Fruit fly (Drosophila melanogaster): ENCODE results near the gene ergic53.
A peak's percentile ranks its signal among the peaks of the same experiment; 100 is the strongest.

The ergic53 gene

DNA sequence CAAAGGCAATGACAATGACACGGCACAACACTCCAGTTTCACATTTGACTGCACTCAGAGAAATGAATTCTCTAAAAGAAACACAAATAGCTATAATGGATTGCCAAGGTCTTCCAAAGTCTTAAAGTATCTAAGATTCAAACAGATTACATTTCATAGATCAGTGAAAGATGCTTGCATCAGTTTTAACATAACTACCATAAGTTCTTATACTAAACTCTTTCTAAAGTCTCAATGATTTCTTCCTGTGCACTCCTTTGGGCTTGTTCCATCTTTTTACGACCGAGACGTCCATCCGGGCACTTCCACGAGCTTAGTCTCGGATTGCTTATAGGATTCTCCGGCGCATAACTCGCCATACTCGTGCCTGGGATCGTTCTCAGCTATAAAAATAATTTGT lies 7.4 kb downstream of the ergic53 start (continued):
- no peak for TF ChIP-seq HLHmδ (GFP tag; optimal IDR thresholded peaks at IDR 0.05)
- peak in 1 of 2 experiments; percentile 13 for TF ChIP-seq chif (GFP tag; optimal IDR thresholded peaks at IDR 0.05)
- TF ChIP-seq fd64A (GFP tag; optimal IDR thresholded peaks at IDR 0.05) = no peak
- TF ChIP-seq MTF-1 (GFP tag; optimal IDR thresholded peaks at IDR 0.05; ENCODE audit: borderline replicate concordance) = no peak
- TF ChIP-seq Ssrp (tag; optimal IDR thresholded peaks at IDR 0.05) = peak; percentile 10
- TF ChIP-seq Med (GFP tag) = peak; percentile 72
- TF ChIP-seq D19A (tag; optimal IDR thresholded peaks at IDR 0.05) = peak; percentile 6
- TF ChIP-seq PHDP (tag; optimal IDR thresholded peaks at IDR 0.05) = peak; percentile 11
- TF ChIP-seq CG17361 (GFP tag; IDR thresholded peaks at IDR 0.05) = no peak
- no peak for TF ChIP-seq Myb (GFP tag; optimal IDR thresholded peaks at IDR 0.05)
- no peak for TF ChIP-seq CG3065 (GFP tag; optimal IDR thresholded peaks at IDR 0.05)
- TF ChIP-seq slbo (GFP tag; IDR thresholded peaks at IDR 0.05) = no peak
- no peak for TF ChIP-seq CG33213 (GFP tag; optimal IDR thresholded peaks at IDR 0.05)
- TF ChIP-seq Atf-2 (GFP tag; optimal IDR thresholded peaks at IDR 0.05) = no peak
- no peak for TF ChIP-seq hb (GFP tag; IDR thresholded peaks at IDR 0.05; ENCODE audit: partially characterized antibody)
- TF ChIP-seq Oaz (GFP tag; IDR thresholded peaks at IDR 0.05) = no peak
- no peak for TF ChIP-seq Adf1 (GFP tag; IDR thresholded peaks at IDR 0.05)
- TF ChIP-seq corto (GFP tag; optimal IDR thresholded peaks at IDR 0.05) = no peak
- TF ChIP-seq Optix (GFP tag; IDR thresholded peaks at IDR 0.05) = no peak
- peak; percentile 7 for TF ChIP-seq CG7556 (GFP tag; optimal IDR thresholded peaks at IDR 0.05)
- TF ChIP-seq CG32767 (GFP tag; IDR thresholded peaks at IDR 0.05) = 0 out of 2 replicates have a peak, but pooled peaks have one; percentile 8
- TF ChIP-seq CG12391 (tag; optimal IDR thresholded peaks at IDR 0.05) = peak; percentile 32
- TF ChIP-seq CG13424 (tag; optimal IDR thresholded peaks at IDR 0.05) = no peak
- TF ChIP-seq CG34422 (GFP tag; IDR thresholded peaks at IDR 0.05) = no peak
- peak; percentile 4 for TF ChIP-seq zf30C (GFP tag; optimal IDR thresholded peaks at IDR 0.05)
- TF ChIP-seq Hey (tag; optimal IDR thresholded peaks at IDR 0.05) = no peak
- TF ChIP-seq lola (GFP tag; optimal IDR thresholded peaks at IDR 0.05) = peak in 1 of 3 experiments; percentile 18
- TF ChIP-seq CG18262 (tag; optimal IDR thresholded peaks at IDR 0.05) = peak; percentile 20
- peak; percentile 20; the same call in 1 of the 2 replicates for TF ChIP-seq ap (GFP tag; IDR thresholded peaks at IDR 0.05)
- TF ChIP-seq Bdp1 (GFP tag; optimal IDR thresholded peaks at IDR 0.05) = no peak
- TF ChIP-seq scrt (GFP tag; optimal IDR thresholded peaks at IDR 0.05) = no peak
- no peak for TF ChIP-seq CG6791 (GFP tag; IDR thresholded peaks at IDR 0.05; ENCODE audit: partially characterized antibody)
- TF ChIP-seq gem (tag; optimal IDR thresholded peaks at IDR 0.05) = peak; percentile 55
- TF ChIP-seq CG15011 (GFP tag; optimal IDR thresholded peaks at IDR 0.05) = no peak
- peak; percentile 26 for TF ChIP-seq Oli (tag; optimal IDR thresholded peaks at IDR 0.05)
- TF ChIP-seq CG31441 (GFP tag; IDR thresholded peaks at IDR 0.05) = 0 out of 2 replicates have a peak, but pooled peaks have one; percentile 32
- TF ChIP-seq E2f2 (GFP tag; IDR thresholded peaks at IDR 0.05) = peak; percentile 24; the same call in 1 of the 2 replicates
- peak; percentile 20 for TF ChIP-seq CG9727 (GFP tag; optimal IDR thresholded peaks at IDR 0.05)
- TF ChIP-seq CG6683 (GFP tag; optimal IDR thresholded peaks at IDR 0.05) = no peak
- TF ChIP-seq CG17829 (tag; optimal IDR thresholded peaks at IDR 0.05) = peak; percentile 20
- TF ChIP-seq CG16813 (GFP tag; IDR thresholded peaks at IDR 0.05; ENCODE audit: partially characterized antibody) = no peak
- TF ChIP-seq D (optimal IDR thresholded peaks at IDR 0.05) = no peak
- peak; percentile 13 for TF ChIP-seq D (GFP tag; optimal IDR thresholded peaks at IDR 0.05)
- TF ChIP-seq CG4617 (GFP tag; optimal IDR thresholded peaks at IDR 0.05; ENCODE audit: borderline replicate concordance) = no peak
- peak; percentile 12 for TF ChIP-seq Xbp1 (GFP tag; optimal IDR thresholded peaks at IDR 0.05)
- no peak for TF ChIP-seq dpn (GFP tag; optimal IDR thresholded peaks at IDR 0.05)
- TF ChIP-seq CHES-1-like (GFP tag; optimal IDR thresholded peaks at IDR 0.05) = no peak
- no peak for TF ChIP-seq wdn (GFP tag; IDR thresholded peaks at IDR 0.05)
- no peak for TF ChIP-seq Poxn (GFP tag; IDR thresholded peaks at IDR 0.05)
- no peak for TF ChIP-seq fu2 (GFP tag; optimal IDR thresholded peaks at IDR 0.05)
- TF ChIP-seq Rfx (GFP tag; IDR thresholded peaks at IDR 0.05) = no peak

Measured in whole organism, embryonic.